Worm (Caenorhabditis elegans): Measurements from ENCODE around the gene ttbk-2.2.

The ttbk-2.2 gene

ce11 chrIV:5086961-5087326 is 20.2 kb upstream of the ttbk-2.2 start (continued):
- TF ChIP-seq nhr-25 (tag; optimal IDR thresholded peaks at IDR 0.05; ENCODE audit: borderline replicate concordance, insufficient read depth): no peak
- no peak for TF ChIP-seq jun-1 (tag; optimal IDR thresholded peaks at IDR 0.05)
- no peak for TF ChIP-seq set-16 (GFP tag; IDR thresholded peaks at IDR 0.05)
- no peak for TF ChIP-seq unc-39 (tag; optimal IDR thresholded peaks at IDR 0.05)
- peak; percentile 4 for TF ChIP-seq ama-1 (optimal IDR thresholded peaks at IDR 0.05)
- TF ChIP-seq Y5F2A.4 (GFP tag; optimal IDR thresholded peaks at IDR 0.05): no peak
- no peak for TF ChIP-seq ztf-7 (tag; optimal IDR thresholded peaks at IDR 0.05)
- no peak for TF ChIP-seq aha-1 (tag)
- TF ChIP-seq tra-1 (GFP tag; IDR thresholded peaks at IDR 0.05): no peak
- TF ChIP-seq mes-2 (tag; optimal IDR thresholded peaks at IDR 0.05; ENCODE audit: poor library complexity, severe bottlenecking): no peak
- no peak for TF ChIP-seq madf-9 (GFP tag; conservative IDR thresholded peaks at IDR 0.05)
- 0 out of 2 replicates have a peak, but pooled peaks have one; percentile 9 for TF ChIP-seq Y75B8A.6 (GFP tag; IDR thresholded peaks at IDR 0.05)
- no peak for TF ChIP-seq Y105C5A.15 (GFP tag; IDR thresholded peaks at IDR 0.05)
- TF ChIP-seq lin-38 (GFP tag; IDR thresholded peaks at IDR 0.05): no peak; the same call in 1 of the 2 replicates
- no peak for TF ChIP-seq F49E8.2 (tag; optimal IDR thresholded peaks at IDR 0.05; ENCODE audit: borderline replicate concordance)

- TF ChIP-seq lin-15B (tag; optimal IDR thresholded peaks at IDR 0.05) (no peak), saeg-2 (GFP tag; IDR thresholded peaks at IDR 0.05) (0 out of 2 replicates have a peak, but pooled peaks have one; percentile 8), set-16 (GFP tag; IDR thresholded peaks at IDR 0.05) (no peak), mep-1 (tag; optimal IDR thresholded peaks at IDR 0.05) (peak; percentile 40), duxl-1 (tag; optimal IDR thresholded peaks at IDR 0.05; ENCODE audit: poor library complexity) (peak; percentile 16), nhr-77 (tag; optimal IDR thresholded peaks at IDR 0.05) (peak; percentile 6), T20F7.1 (GFP tag; optimal IDR thresholded peaks at IDR 0.05) (peak; percentile 55), snpc-4 (tag; optimal IDR thresholded peaks at IDR 0.05) (no peak), lim-7 (GFP tag; IDR thresholded peaks at IDR 0.05) (0 out of 2 replicates have a peak, but pooled peaks have one; percentile 30), lsy-2 (tag; optimal IDR thresholded peaks at IDR 0.05) (peak in 1 of 2 experiments; percentile 7), unc-62 (GFP tag; optimal IDR thresholded peaks at IDR 0.05 in 1 of 2) (peak in 1 of 2 experiments; percentile 51), unc-62 (tag; optimal IDR thresholded peaks at IDR 0.05) (no peak), nhr-41 (GFP tag; IDR thresholded peaks at IDR 0.05) (no peak), aha-1 (tag) (peak; percentile 83), dmd-9 (GFP tag; IDR thresholded peaks at IDR 0.05) (no peak), ceh-44 (GFP tag; IDR thresholded peaks at IDR 0.05) (no peak), php-3 (GFP tag; IDR thresholded peaks at IDR 0.05) (no peak), snpc-1.2 (GFP tag; IDR thresholded peaks at IDR 0.05) (peak; percentile 18; the same call in 1 of the 2 replicates), pha-4 (GFP tag; IDR thresholded peaks at IDR 0.05) (peak; percentile 35; the same call in 1 of the 2 replicates), pha-4 (tag; optimal IDR thresholded peaks at IDR 0.05) (no peak), ceh-32 (tag; optimal IDR thresholded peaks at IDR 0.05; ENCODE audit: poor library complexity) (no peak), mdt-29 (GFP tag; IDR thresholded peaks at IDR 0.05) (no peak), T26A8.4 (GFP tag; IDR thresholded peaks at IDR 0.05) (0 out of 2 replicates have a peak, but pooled peaks have one; percentile 39), fkh-10 (GFP tag; optimal IDR thresholded peaks at IDR 0.05) (no peak), ama-1 (optimal IDR thresholded peaks at IDR 0.05) (peak; percentile 18), daf-19 (GFP tag; conservative IDR thresholded peaks at IDR 0.05) (0 out of 2 replicates have a peak, but pooled peaks have one; percentile 38), dve-1 (tag; optimal IDR thresholded peaks at IDR 0.05; ENCODE audit: insufficient read depth) (peak; percentile 29)
Measured at ce11 chrIV:5086243-5086960, 19.6 kb upstream of the ttbk-2.2 start.

Measured in whole organism, L4 larva.